Worm (Caenorhabditis elegans): ENCODE data around the gene Y54G2A.57.

ce11 chrIV:2922196-2922595 is 47.5 kb upstream of the Y54G2A.57 start, which contains the start of gene fbxc-45:
- TF ChIP-seq B0310.2 (tag; optimal IDR thresholded peaks at IDR 0.05) (no peak), ama-1 (optimal IDR thresholded peaks at IDR 0.05) (no peak), F13C5.2 (tag; optimal IDR thresholded peaks at IDR 0.05) (no peak), ets-7 (tag; optimal IDR thresholded peaks at IDR 0.05) (no peak), flt-1 (GFP tag; IDR thresholded peaks at IDR 0.05) (no peak), hnd-1 (tag; optimal IDR thresholded peaks at IDR 0.05) (no peak), aly-1 (tag; optimal IDR thresholded peaks at IDR 0.05) (no peak), ceh-36 (tag; optimal IDR thresholded peaks at IDR 0.05) (no peak)

Data from whole organism, early embryonic.